Fruit fly (Drosophila melanogaster): ENCODE data around the gene mud.

The mud gene

DNA sequence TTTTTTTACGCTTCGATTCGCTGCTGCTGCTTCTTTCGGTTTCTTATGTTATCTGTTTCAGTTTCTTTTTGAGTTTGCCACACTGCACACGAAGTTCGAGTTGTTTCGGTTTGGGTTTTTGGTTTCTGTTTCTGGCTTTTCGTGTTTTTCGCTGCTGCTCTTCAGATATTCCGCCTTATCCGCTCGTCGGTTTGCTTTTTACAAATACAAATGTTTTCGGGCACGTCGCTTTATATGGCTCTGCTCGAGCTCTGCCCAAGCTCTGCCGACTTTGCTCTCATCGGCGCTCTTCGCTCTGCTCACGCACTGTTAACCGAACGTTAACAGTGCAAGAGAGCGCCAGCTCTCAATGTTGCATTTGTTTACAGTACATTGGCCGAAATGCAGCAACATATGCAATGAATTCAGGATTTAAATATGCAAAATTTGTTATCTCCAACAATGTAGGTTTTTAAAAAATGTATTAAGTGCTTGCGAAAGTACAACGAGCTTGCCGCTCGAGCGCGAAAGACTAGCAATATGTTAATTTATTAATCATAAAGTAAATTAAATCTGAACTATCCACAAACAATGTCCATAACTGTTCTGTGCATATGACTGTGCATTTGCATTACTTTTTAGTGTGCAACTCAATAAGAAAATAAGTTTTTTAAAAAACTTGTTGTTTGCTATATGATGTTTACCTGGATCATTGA is 36.1 kb upstream of the mud start:
- TF ChIP-seq CG6808 (GFP tag; optimal IDR thresholded peaks at IDR 0.05) = peak; percentile 46
- peak; percentile 18 for TF ChIP-seq CG6854 (GFP tag; optimal IDR thresholded peaks at IDR 0.05)
- no peak for TF ChIP-seq CG11902 (GFP tag; optimal IDR thresholded peaks at IDR 0.05)
- peak; percentile 28 for TF ChIP-seq Sox14 (GFP tag; optimal IDR thresholded peaks at IDR 0.05)
- TF ChIP-seq CG11294 (GFP tag; IDR thresholded peaks at IDR 0.05) = no peak
- TF ChIP-seq pdm3 (GFP tag; optimal IDR thresholded peaks at IDR 0.05) = peak; percentile 55
- TF ChIP-seq CG7368 (GFP tag; optimal IDR thresholded peaks at IDR 0.05) = no peak
- peak; percentile 76 for TF ChIP-seq CG32006 (GFP tag; optimal IDR thresholded peaks at IDR 0.05)
- TF ChIP-seq Smox (GFP tag; optimal IDR thresholded peaks at IDR 0.05) = peak; percentile 15
- TF ChIP-seq CG8632 (GFP tag; optimal IDR thresholded peaks at IDR 0.05) = no peak
- no peak for TF ChIP-seq CG10631 (GFP tag; optimal IDR thresholded peaks at IDR 0.05)
- TF ChIP-seq esn (GFP tag; optimal IDR thresholded peaks at IDR 0.05) = peak; percentile 14
- TF ChIP-seq CG1621 (tag; optimal IDR thresholded peaks at IDR 0.05) = no peak
- TF ChIP-seq CG6276 (GFP tag; optimal IDR thresholded peaks at IDR 0.05) = no peak
- TF ChIP-seq CG8119 (GFP tag; IDR thresholded peaks at IDR 0.05) = no peak
- TF ChIP-seq net (GFP tag; optimal IDR thresholded peaks at IDR 0.05) = no peak
- TF ChIP-seq cyc (GFP tag; optimal IDR thresholded peaks at IDR 0.05) = no peak
- no peak for TF ChIP-seq Sox15 (GFP tag; optimal IDR thresholded peaks at IDR 0.05)
- TF ChIP-seq CG6792 (GFP tag; optimal IDR thresholded peaks at IDR 0.05) = no peak
- TF ChIP-seq acj6 (GFP tag; optimal IDR thresholded peaks at IDR 0.05) = peak; percentile 41
- TF ChIP-seq svp (GFP tag) = peak; percentile 62
- TF ChIP-seq fkh (GFP tag; optimal IDR thresholded peaks at IDR 0.05) = no peak
- TF ChIP-seq Hr4 (GFP tag; optimal IDR thresholded peaks at IDR 0.05) = peak; percentile 48
- no peak for TF ChIP-seq CG34406 (GFP tag; optimal IDR thresholded peaks at IDR 0.05)
- no peak for TF ChIP-seq Eip93F (GFP tag; optimal IDR thresholded peaks at IDR 0.05)
- TF ChIP-seq CG31627 (GFP tag; optimal IDR thresholded peaks at IDR 0.05) = peak; percentile 17
- peak; percentile 6 for TF ChIP-seq topi (GFP tag; optimal IDR thresholded peaks at IDR 0.05)
- TF ChIP-seq CG6163 (GFP tag; IDR thresholded peaks at IDR 0.05) = no peak; the same call in 2 of the 3 replicates
- peak; percentile 40 for TF ChIP-seq CG4318 (GFP tag; optimal IDR thresholded peaks at IDR 0.05)
- TF ChIP-seq vri (GFP tag; optimal IDR thresholded peaks at IDR 0.05) = peak; percentile 11
- TF ChIP-seq Hr38 (GFP tag; optimal IDR thresholded peaks at IDR 0.05) = no peak
- no peak for TF ChIP-seq lz (GFP tag; optimal IDR thresholded peaks at IDR 0.05)
- TF ChIP-seq salr (GFP tag; optimal IDR thresholded peaks at IDR 0.05) = peak in 1 of 2 experiments; percentile 49
- peak; percentile 24 for TF ChIP-seq achi (GFP tag; optimal IDR thresholded peaks at IDR 0.05)
- peak; percentile 10 for TF ChIP-seq Sox102F (GFP tag; optimal IDR thresholded peaks at IDR 0.05)
- peak; percentile 40; the same call in 1 of the 3 replicates for TF ChIP-seq eg (GFP tag; IDR thresholded peaks at IDR 0.05)
- no peak for TF ChIP-seq CG10669 (GFP tag; optimal IDR thresholded peaks at IDR 0.05)
- TF ChIP-seq Eip78C (GFP tag) = peak; percentile 49
- TF ChIP-seq fd59A (GFP tag; optimal IDR thresholded peaks at IDR 0.05) = peak; percentile 37
- TF ChIP-seq Met (GFP tag; optimal IDR thresholded peaks at IDR 0.05) = peak; percentile 30
- TF ChIP-seq Gug (GFP tag; IDR thresholded peaks at IDR 0.05) = no peak
- peak; percentile 38 for TF ChIP-seq OdsH (GFP tag; optimal IDR thresholded peaks at IDR 0.05)
- no peak for TF ChIP-seq Ets96B (tag; optimal IDR thresholded peaks at IDR 0.05)
- peak in 1 of 2 experiments; percentile 32 for TF ChIP-seq ss (GFP tag; optimal IDR thresholded peaks at IDR 0.05)
- TF ChIP-seq CG3032 (tag; optimal IDR thresholded peaks at IDR 0.05) = peak; percentile 30
- TF ChIP-seq Eip75B (GFP tag; optimal IDR thresholded peaks at IDR 0.05) = no peak
- TF ChIP-seq dsx (GFP tag; optimal IDR thresholded peaks at IDR 0.05; ENCODE audit: poor library complexity, severe bottlenecking) = peak; percentile 71
- peak; percentile 29 for TF ChIP-seq spab (GFP tag; optimal IDR thresholded peaks at IDR 0.05)
- TF ChIP-seq CG3919 (GFP tag; optimal IDR thresholded peaks at IDR 0.05) = no peak
- peak; percentile 14 for TF ChIP-seq CG15336 (GFP tag; IDR thresholded peaks at IDR 0.05)

Data from whole organism, prepupa.